Worm (Caenorhabditis elegans): ENCODE results near the gene sos-1.

sos-1 gene

ce11 chrV:4510351-4510750 lies 38.7 kb downstream of the sos-1 start:
- no peak for TF ChIP-seq sem-2 (GFP tag; optimal IDR thresholded peaks at IDR 0.05)
- TF ChIP-seq ham-2 (GFP tag; optimal IDR thresholded peaks at IDR 0.05) = peak; percentile 16

- TF ChIP-seq elt-1 (tag; optimal IDR thresholded peaks at IDR 0.05; ENCODE audit: borderline replicate concordance, insufficient read depth) (no peak), unc-62 (GFP tag; optimal IDR thresholded peaks at IDR 0.05) (peak; percentile 98)
Observed at ce11 chrV:4509319-4509937, 39.7 kb downstream of the sos-1 start.

ce11 chrV:4508772-4509171 lies 40.3 kb downstream of the sos-1 start:
- TF ChIP-seq unc-62 (GFP tag; optimal IDR thresholded peaks at IDR 0.05) (no peak), sem-2 (GFP tag; optimal IDR thresholded peaks at IDR 0.05) (no peak), unc-39 (tag; optimal IDR thresholded peaks at IDR 0.05) (no peak)

ce11 chrV:4507836-4508462 lies 41.1 kb downstream of the sos-1 start:
- TF ChIP-seq hlh-1 (tag; optimal IDR thresholded peaks at IDR 0.05) = peak; percentile 97
- no peak for TF ChIP-seq zip-8 (tag; optimal IDR thresholded peaks at IDR 0.05)
- TF ChIP-seq snpc-4 (tag; optimal IDR thresholded peaks at IDR 0.05) = no peak
- peak; percentile 55 for TF ChIP-seq drap-1 (GFP tag; optimal IDR thresholded peaks at IDR 0.05)
- TF ChIP-seq sem-2 (GFP tag; optimal IDR thresholded peaks at IDR 0.05) = no peak
- TF ChIP-seq mls-2 (tag; optimal IDR thresholded peaks at IDR 0.05) = peak; percentile 46
- TF ChIP-seq ztf-11 (tag; optimal IDR thresholded peaks at IDR 0.05) = no peak
- TF ChIP-seq blmp-1 (tag; optimal IDR thresholded peaks at IDR 0.05) = no peak
- peak; percentile 58 for TF ChIP-seq sptf-1 (tag; optimal IDR thresholded peaks at IDR 0.05)
- TF ChIP-seq mep-1 (tag; optimal IDR thresholded peaks at IDR 0.05) = no peak
- TF ChIP-seq lin-32 (GFP tag; optimal IDR thresholded peaks at IDR 0.05) = peak; percentile 40
- TF ChIP-seq unc-120 (tag; optimal IDR thresholded peaks at IDR 0.05; ENCODE audit: poor library complexity, severe bottlenecking) = peak; percentile 92
- TF ChIP-seq elt-3 (tag; optimal IDR thresholded peaks at IDR 0.05) = no peak
- no peak for TF ChIP-seq tbx-8 (GFP tag; optimal IDR thresholded peaks at IDR 0.05)
- no peak for TF ChIP-seq elt-1 (tag; optimal IDR thresholded peaks at IDR 0.05; ENCODE audit: borderline replicate concordance, insufficient read depth)
- peak; percentile 31 for TF ChIP-seq M03D4.4 (tag; optimal IDR thresholded peaks at IDR 0.05)
- peak; percentile 13 for TF ChIP-seq lin-13 (tag; optimal IDR thresholded peaks at IDR 0.05)
- TF ChIP-seq nhr-76 (tag; optimal IDR thresholded peaks at IDR 0.05) = no peak
- peak; percentile 100 for TF ChIP-seq unc-62 (GFP tag; optimal IDR thresholded peaks at IDR 0.05)
- peak; percentile 32 for TF ChIP-seq mab-5 (tag; optimal IDR thresholded peaks at IDR 0.05)
- no peak for TF ChIP-seq flh-1 (GFP tag; optimal IDR thresholded peaks at IDR 0.05)
- TF ChIP-seq lsy-2 (tag; optimal IDR thresholded peaks at IDR 0.05) = peak; percentile 91
- no peak for TF ChIP-seq nhr-12 (tag; optimal IDR thresholded peaks at IDR 0.05)
- TF ChIP-seq nhr-28 (tag; optimal IDR thresholded peaks at IDR 0.05) = no peak
- peak; percentile 7 for TF ChIP-seq nhr-2 (tag; optimal IDR thresholded peaks at IDR 0.05)
- TF ChIP-seq unc-39 (tag; optimal IDR thresholded peaks at IDR 0.05) = no peak
- peak; percentile 50 for TF ChIP-seq cnd-1 (tag; optimal IDR thresholded peaks at IDR 0.05)
- no peak for TF ChIP-seq nhr-237 (tag; optimal IDR thresholded peaks at IDR 0.05)
- no peak for TF ChIP-seq bed-3 (GFP tag; optimal IDR thresholded peaks at IDR 0.05)
- TF ChIP-seq pha-4 (tag; optimal IDR thresholded peaks at IDR 0.05) = no peak
- peak; percentile 16 for TF ChIP-seq ces-1 (GFP tag; optimal IDR thresholded peaks at IDR 0.05)
- no peak for TF ChIP-seq ceh-83 (GFP tag; optimal IDR thresholded peaks at IDR 0.05)
- peak; percentile 96 for TF ChIP-seq ham-2 (GFP tag; optimal IDR thresholded peaks at IDR 0.05)
- TF ChIP-seq ceh-43 (GFP tag; optimal IDR thresholded peaks at IDR 0.05) = no peak
- TF ChIP-seq ceh-39 (tag; optimal IDR thresholded peaks at IDR 0.05) = no peak
